Fruit fly (Drosophila melanogaster) Kc167 (cell line): ENCODE data around the gene CG2003.

Experiments used
- Myc ChIP-seq: fragments of >200 bp; optimal IDR thresholded peaks from 2 replicates; lab custom pipeline; 2017; ENCODE audit warnings: missing external identifiers
- Sin3A ChIP-seq: fragments of >200 bp; optimal IDR thresholded peaks from 2 replicates; lab custom pipeline; 2018; ENCODE audit warnings: missing external identifiers
- h ChIP-seq: fragments of >200 bp; optimal IDR thresholded peaks from 3 replicates; lab custom pipeline; 2018; ENCODE audit warnings: missing external identifiers
- insv ChIP-seq: fragments of >200 bp; optimal IDR thresholded peaks from 3 replicates; lab custom pipeline; 2018; ENCODE audit warnings: missing external identifiers
- psq ChIP-seq: fragments of >200 bp; optimal IDR thresholded peaks from 2 replicates; lab custom pipeline; 2017; ENCODE audit warnings: missing external identifiers
- ttk ChIP-seq: sonication (Bioruptor generic); optimal IDR thresholded peaks from 2 replicates; lab custom pipeline; 2017; ENCODE audit warnings: missing external identifiers

The CG2003 gene

DNA sequence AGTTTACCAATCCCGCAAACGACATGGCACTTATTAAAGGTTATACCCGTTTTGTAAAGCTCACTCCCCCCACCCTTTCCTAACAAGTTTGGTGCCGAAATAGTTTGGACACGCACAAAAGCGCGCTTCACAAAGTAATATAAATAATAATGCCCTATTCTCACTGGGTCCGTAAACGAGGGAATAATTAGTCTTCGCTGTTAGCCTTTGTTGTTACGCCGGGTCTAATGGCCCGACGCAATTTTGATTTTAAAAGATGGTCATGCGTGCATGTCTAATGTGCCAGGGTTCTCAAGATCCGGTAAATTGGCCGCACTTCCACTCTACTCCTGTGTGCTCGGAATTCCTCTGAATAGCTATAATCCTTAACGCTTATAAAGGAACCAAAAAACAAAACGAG is 23.5 kb upstream of the CG2003 start:
- no peak for TF ChIP-seq psq (lab: Kevin White, UChicago)
- TF ChIP-seq Myc (lab: Kevin White, UChicago) = no peak
- TF ChIP-seq Sin3A (lab: Kevin White, UChicago) = no peak
- no peak for TF ChIP-seq h
- TF ChIP-seq ttk = no peak

- no peak for TF ChIP-seq psq (lab: Kevin White, UChicago)
- no peak for TF ChIP-seq insv (lab: Kevin White, UChicago)
- TF ChIP-seq h = no peak
- TF ChIP-seq ttk = no peak
- no peak for TF ChIP-seq Myc (lab: Kevin White, UChicago)
- no peak for TF ChIP-seq Sin3A (lab: Kevin White, UChicago)
These were observed 21.7 kb upstream of the CG2003 start for dm6 chr3R:31956264-31956663.

- TF ChIP-seq insv (lab: Kevin White, UChicago) = no peak
- no peak for TF ChIP-seq Myc (lab: Kevin White, UChicago)
- TF ChIP-seq ttk = no peak
- TF ChIP-seq h = no peak
These were observed 16.6 kb upstream of the CG2003 start for dm6 chr3R:31961306-31961705.

dm6 chr3R:31963108-31963507 is 14.8 kb upstream of the CG2003 start:
- no peak for TF ChIP-seq h
- no peak for TF ChIP-seq ttk
- no peak for TF ChIP-seq Sin3A (lab: Kevin White, UChicago)
- no peak for TF ChIP-seq Myc (lab: Kevin White, UChicago)
- TF ChIP-seq psq (lab: Kevin White, UChicago) = no peak
- no peak for TF ChIP-seq insv (lab: Kevin White, UChicago)

- TF ChIP-seq psq (lab: Kevin White, UChicago) (no peak), insv (lab: Kevin White, UChicago) (no peak), ttk (no peak), Sin3A (lab: Kevin White, UChicago) (no peak)
These were observed 13.1 kb upstream of the CG2003 start for dm6 chr3R:31964701-31965323.

DNA sequence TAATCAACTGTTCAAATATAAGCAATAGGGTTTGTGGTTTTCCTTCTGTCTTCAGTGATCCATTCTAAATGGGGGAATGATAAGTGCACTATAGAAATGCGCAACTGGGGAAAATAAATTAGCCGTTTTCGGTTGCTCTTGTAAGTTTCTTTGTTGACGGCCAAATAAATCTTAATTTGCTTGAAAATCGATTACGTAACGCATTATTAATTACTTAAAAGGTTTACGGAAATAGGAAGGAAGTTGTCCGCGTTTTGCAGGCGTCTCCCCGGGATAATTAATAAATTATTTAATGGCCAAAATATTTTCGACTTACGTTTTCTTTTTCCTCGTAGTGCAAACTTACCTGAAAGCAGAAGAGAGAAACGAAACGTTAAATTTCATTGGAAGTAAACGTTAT is 8.5 kb upstream of the CG2003 start:
- TF ChIP-seq insv (lab: Kevin White, UChicago) (no peak), Sin3A (lab: Kevin White, UChicago) (no peak), Myc (lab: Kevin White, UChicago) (no peak), h (no peak)

DNA sequence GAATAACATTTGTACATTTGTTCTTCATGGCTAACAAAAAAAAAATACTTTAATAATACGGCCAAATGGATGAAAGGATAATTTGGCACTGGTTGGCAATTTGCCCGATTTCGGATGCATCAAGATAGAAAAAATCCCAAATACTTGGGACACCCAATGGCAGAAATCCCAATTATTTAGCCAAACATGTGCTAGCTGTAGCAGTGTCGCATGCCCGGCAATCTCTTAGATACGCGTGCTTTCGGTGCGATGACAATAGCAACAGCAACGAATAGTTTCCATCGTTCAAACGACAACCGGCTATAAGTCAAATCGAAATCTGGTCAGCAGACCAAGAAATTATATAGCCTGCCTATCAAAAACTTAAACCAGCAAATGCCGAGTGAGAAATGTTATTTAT is 4.8 kb upstream of the CG2003 start:
- TF ChIP-seq Myc (lab: Kevin White, UChicago) = no peak
- no peak for TF ChIP-seq insv (lab: Kevin White, UChicago)
- TF ChIP-seq ttk = no peak

dm6 chr3R:31976784-31977183 is 1.1 kb upstream of the CG2003 start:
- TF ChIP-seq Myc (lab: Kevin White, UChicago) (no peak), insv (lab: Kevin White, UChicago) (no peak), psq (lab: Kevin White, UChicago) (no peak), h (no peak), ttk (no peak), Sin3A (lab: Kevin White, UChicago) (no peak)

dm6 chr3R:31978418-31978817 is 497 bp downstream of the CG2003 start:
- TF ChIP-seq psq (lab: Kevin White, UChicago) (no peak), Myc (lab: Kevin White, UChicago) (no peak), ttk (no peak), Sin3A (lab: Kevin White, UChicago) (no peak), h (no peak), insv (lab: Kevin White, UChicago) (no peak)

DNA sequence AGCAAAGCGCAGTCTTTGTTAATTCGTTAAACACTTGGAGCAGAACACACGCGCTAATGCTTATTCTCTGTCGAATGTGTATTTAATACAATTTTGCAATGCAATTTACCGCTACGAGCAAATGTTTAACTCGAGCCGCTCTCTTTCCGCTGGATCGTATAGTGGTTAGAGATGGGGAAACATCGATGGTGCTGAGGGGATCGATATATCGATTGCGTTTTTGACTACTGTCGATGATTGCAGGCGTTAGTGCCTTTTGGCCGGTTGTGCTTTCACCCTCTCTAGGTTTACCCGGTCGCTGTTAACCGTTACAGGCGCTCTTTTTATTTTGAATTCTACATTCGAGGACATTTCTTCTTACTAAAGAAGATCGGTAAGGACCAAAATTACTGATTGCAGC is 7.7 kb downstream of the CG2003 start:
- TF ChIP-seq psq (lab: Kevin White, UChicago) = no peak

dm6 chr3R:31986775-31987349 is 8.9 kb downstream of the CG2003 start:
- no peak for TF ChIP-seq Sin3A (lab: Kevin White, UChicago)
- TF ChIP-seq ttk = no peak
- no peak for TF ChIP-seq Myc (lab: Kevin White, UChicago)
- no peak for TF ChIP-seq h
- no peak for TF ChIP-seq insv (lab: Kevin White, UChicago)
- no peak for TF ChIP-seq psq (lab: Kevin White, UChicago)

DNA sequence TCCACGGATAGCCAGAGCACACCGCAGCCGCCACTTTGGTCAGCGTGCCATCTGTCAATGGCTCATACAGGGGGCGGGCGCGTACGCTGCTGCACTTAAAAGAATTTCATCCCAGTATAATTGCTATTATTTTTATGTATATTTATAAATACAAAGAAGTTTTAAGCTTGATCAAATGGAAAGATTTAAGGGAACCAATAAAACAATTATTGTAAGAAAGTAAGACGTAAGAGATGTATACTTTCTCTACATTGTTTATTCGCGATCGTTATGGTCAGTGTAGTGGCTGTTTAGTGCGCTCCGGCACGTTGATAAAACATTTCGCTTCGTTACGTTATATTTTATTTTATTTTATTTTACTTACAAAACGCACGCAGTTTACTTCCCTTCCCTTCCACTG is 13.9 kb downstream of the CG2003 start:
- TF ChIP-seq h = no peak
- no peak for TF ChIP-seq Myc (lab: Kevin White, UChicago)
- TF ChIP-seq ttk = no peak
- no peak for TF ChIP-seq psq (lab: Kevin White, UChicago)
- no peak for TF ChIP-seq Sin3A (lab: Kevin White, UChicago)
- TF ChIP-seq insv (lab: Kevin White, UChicago) = no peak

dm6 chr3R:32006330-32006729 is 28.4 kb downstream of the CG2003 start:
- TF ChIP-seq ttk (no peak), Myc (lab: Kevin White, UChicago) (no peak), h (no peak)
